Fruit fly (Drosophila melanogaster) whole organism, embryonic: ENCODE results near the gene CG44355.

Source experiments
- ATbp ChIP-seq: fragments of 200-800 bp; sonication (Bioruptor generic); optimal IDR thresholded peaks from 2 replicates; lab custom pipeline; 2017; ENCODE audit warnings: missing biosample characterization, mild to moderate bottlenecking, missing genetic modification characterization, missing genetic modification reagents
- Abd-B ChIP-seq: fragments of 200-800 bp; sonication (Bioruptor generic); optimal IDR thresholded peaks from 2 replicates; lab custom pipeline; 2018; ENCODE audit warnings: missing biosample characterization, mild to moderate bottlenecking, missing genetic modification characterization, moderate library complexity
- Atf-2 ChIP-seq: fragments of 200-800 bp; sonication (Bioruptor generic); optimal IDR thresholded peaks from 2 replicates; lab custom pipeline; 2016; ENCODE audit warnings: missing biosample characterization, missing genetic modification characterization
- Blimp-1 ChIP-seq: fragments of 200-800 bp; sonication (Bioruptor generic); optimal IDR thresholded peaks from 3 replicates; lab custom pipeline; 2018; ENCODE audit warnings: missing biosample characterization, missing genetic modification characterization, mild to moderate bottlenecking, moderate library complexity, missing genetic modification reagents
- CG13424 ChIP-seq: fragments of 200-800 bp; sonication (Bioruptor generic); optimal IDR thresholded peaks from 2 replicates; lab custom pipeline; 2019; ENCODE audit warnings: missing biosample characterization, mild to moderate bottlenecking, missing genetic modification characterization, moderate library complexity
- CG15269 ChIP-seq: fragments of 200-800 bp; sonication (Bioruptor generic); optimal IDR thresholded peaks from 2 replicates; lab custom pipeline; 2018; ENCODE audit warnings: missing biosample characterization, mild to moderate bottlenecking, missing genetic modification characterization, moderate library complexity
- CG17385 ChIP-seq: fragments of 200-800 bp; sonication (Bioruptor generic); optimal IDR thresholded peaks from 3 replicates; lab custom pipeline; 2018; ENCODE audit warnings: missing biosample characterization, mild to moderate bottlenecking, missing genetic modification characterization
- CG18262 ChIP-seq: fragments of 200-800 bp; optimal IDR thresholded peaks from 3 replicates; lab custom pipeline; 2019; ENCODE audit warnings: missing biosample characterization, mild to moderate bottlenecking, missing genetic modification characterization, moderate library complexity
- CG18599 ChIP-seq: fragments of 200-800 bp; sonication (Bioruptor generic); optimal IDR thresholded peaks from 3 replicates; lab custom pipeline; 2017; ENCODE audit warnings: missing biosample characterization, missing genetic modification characterization, mild to moderate bottlenecking, moderate library complexity, missing genetic modification reagents
- CG2712 ChIP-seq: fragments of 200-800 bp; optimal IDR thresholded peaks from 3 replicates; lab custom pipeline; 2019; ENCODE audit warnings: missing biosample characterization, mild to moderate bottlenecking, missing genetic modification characterization, moderate library complexity
- CG31441 ChIP-seq: fragments of 200-800 bp; sonication (Bioruptor generic); IDR thresholded peaks from 2 replicates; pipeline ENCODE4 v1.3.6; 2022; ENCODE audit warnings: missing biosample characterization, missing genetic modification characterization
- CG34422 ChIP-seq: fragments of 200-800 bp; sonication (Bioruptor generic); IDR thresholded peaks from 3 replicates; pipeline ENCODE4 v1.3.6; 2022; ENCODE audit warnings: missing biosample characterization, missing genetic modification characterization
- CG43689 ChIP-seq: fragments of 200-800 bp; sonication (Bioruptor generic); IDR thresholded peaks from 2 replicates; pipeline ENCODE4 v1.3.6; 2022; ENCODE audit warnings: missing biosample characterization, missing genetic modification characterization
- CG7271 ChIP-seq: fragments of 200-800 bp; sonication (Bioruptor generic); optimal IDR thresholded peaks from 2 replicates; lab custom pipeline; 2018; ENCODE audit warnings: missing biosample characterization, mild to moderate bottlenecking, missing genetic modification characterization, moderate library complexity
- CG7556 ChIP-seq: fragments of 200-800 bp; sonication (Bioruptor generic); optimal IDR thresholded peaks from 2 replicates; lab custom pipeline; 2017; ENCODE audit warnings: missing biosample characterization, mild to moderate bottlenecking, missing genetic modification characterization
- CG7839 ChIP-seq: fragments of 200-800 bp; sonication (Bioruptor generic); optimal IDR thresholded peaks from 3 replicates; lab custom pipeline; 2018; ENCODE audit warnings: missing biosample characterization, mild to moderate bottlenecking, missing genetic modification characterization, moderate library complexity
- CrebB ChIP-seq: fragments of 200-800 bp; sonication (Bioruptor generic); optimal IDR thresholded peaks from 3 replicates; lab custom pipeline; 2018; ENCODE audit warnings: missing biosample characterization, mild to moderate bottlenecking, missing genetic modification characterization
- HLH3B ChIP-seq: fragments of 200-800 bp; sonication (Bioruptor generic); IDR thresholded peaks from 2 replicates; pipeline ENCODE4 v1.3.6; 2022; ENCODE audit warnings: missing biosample characterization, missing genetic modification characterization
- Hmx ChIP-seq: fragments of 200-800 bp; sonication (Bioruptor generic); optimal IDR thresholded peaks from 2 replicates; lab custom pipeline; 2016; ENCODE audit warnings: missing biosample characterization, missing genetic modification characterization
- Hr3 ChIP-seq: fragments of 200-800 bp; sonication (Bioruptor generic); optimal IDR thresholded peaks from 3 replicates; lab custom pipeline; 2016; ENCODE audit warnings: missing biosample characterization, missing genetic modification characterization
- Hr51 ChIP-seq, 2 experiments: fragments of 200-800 bp; sonication (Bioruptor generic); optimal IDR thresholded peaks; 2 replicates in 1 of 2; 3 replicates in 1 of 2; lab custom pipeline; 2016 to 2018; ENCODE audit warnings: missing biosample characterization in 2 of 2, missing genetic modification characterization in 2 of 2, mild to moderate bottlenecking in 1 of 2, moderate library complexity in 1 of 2
- Hr78 ChIP-seq, 2 experiments: fragments of 200-800 bp in 1 of 2; fragments of >200 bp in 1 of 2; sonication (Bioruptor generic) in 1 of 2; optimal IDR thresholded peaks; 2 replicates each; lab custom pipeline; 2017 to 2019; ENCODE audit warnings: missing biosample characterization in 2 of 2, missing genetic modification characterization in 2 of 2, mild to moderate bottlenecking in 1 of 2, moderate library complexity in 1 of 2
- Med ChIP-seq: fragments of 200-800 bp; sonication (Bioruptor generic); peaks from one replicate; lab custom pipeline; 2016; ENCODE audit warnings: missing biosample characterization, missing genetic modification characterization, mild to moderate bottlenecking, inconsistent platforms, moderate library complexity
- PHDP ChIP-seq: fragments of 200-800 bp; sonication (Bioruptor generic); optimal IDR thresholded peaks from 3 replicates; lab custom pipeline; 2018; ENCODE audit warnings: missing biosample characterization, mild to moderate bottlenecking, missing genetic modification characterization, moderate library complexity
- Ptx1 ChIP-seq: fragments of 200-800 bp; sonication (Bioruptor generic); IDR thresholded peaks from 2 replicates; pipeline ENCODE4 v1.3.6; 2022; ENCODE audit warnings: missing biosample characterization, missing genetic modification characterization
- Xbp1 ChIP-seq: fragments of 200-800 bp; sonication (Bioruptor generic); optimal IDR thresholded peaks from 3 replicates; lab custom pipeline; 2016; ENCODE audit warnings: missing biosample characterization, mild to moderate bottlenecking, missing genetic modification characterization
- Xrp1 ChIP-seq: fragments of 200-800 bp; sonication (Bioruptor generic); IDR thresholded peaks from 2 replicates; pipeline ENCODE4 v1.3.6; 2022; ENCODE audit warnings: missing biosample characterization, missing genetic modification characterization
- aop ChIP-seq: fragments of 200-800 bp; sonication (Bioruptor generic); IDR thresholded peaks from 2 replicates; pipeline ENCODE4 v1.3.6; 2022; ENCODE audit warnings: missing biosample characterization, missing genetic modification characterization
- bigmax ChIP-seq: fragments of 200-800 bp; sonication (Bioruptor generic); optimal IDR thresholded peaks from 2 replicates; lab custom pipeline; 2018; ENCODE audit warnings: missing biosample characterization, mild to moderate bottlenecking, missing genetic modification characterization
- bsh ChIP-seq, 2 experiments: fragments of 200-800 bp; sonication (Bioruptor generic); optimal IDR thresholded peaks; 2 replicates each; lab custom pipeline; 2017 to 2018; ENCODE audit warnings: mild to moderate bottlenecking in 2 of 2, missing biosample characterization in 2 of 2, missing genetic modification characterization in 2 of 2, moderate library complexity in 1 of 2
- croc ChIP-seq: fragments of 200-800 bp; sonication (Bioruptor generic); conservative IDR thresholded peaks from 3 replicates; pipeline ENCODE4 v1.3.6; 2022; ENCODE audit warnings: missing biosample characterization, missing genetic modification characterization
- dmrt99B ChIP-seq: fragments of 200-800 bp; sonication (Bioruptor generic); optimal IDR thresholded peaks from 2 replicates; lab custom pipeline; 2018; ENCODE audit warnings: missing biosample characterization, mild to moderate bottlenecking, missing genetic modification characterization, moderate library complexity
- dysf ChIP-seq: fragments of 200-800 bp; sonication (Bioruptor generic); IDR thresholded peaks from 3 replicates; pipeline ENCODE4 v1.3.6; 2022; ENCODE audit warnings: missing biosample characterization, missing genetic modification characterization
- fd96Cb ChIP-seq: fragments of 200-800 bp; sonication (Bioruptor generic); optimal IDR thresholded peaks from 2 replicates; lab custom pipeline; 2018; ENCODE audit warnings: missing biosample characterization, mild to moderate bottlenecking, missing genetic modification characterization, moderate library complexity
- gcm ChIP-seq: fragments of 200-800 bp; sonication (Bioruptor generic); optimal IDR thresholded peaks from 2 replicates; lab custom pipeline; 2019; ENCODE audit warnings: missing biosample characterization, mild to moderate bottlenecking, missing genetic modification characterization, moderate library complexity
- gem ChIP-seq: fragments of 200-800 bp; sonication (Bioruptor generic); optimal IDR thresholded peaks from 2 replicates; lab custom pipeline; 2019; ENCODE audit warnings: missing biosample characterization, mild to moderate bottlenecking, missing genetic modification characterization, moderate library complexity
- grau ChIP-seq: fragments of 200-800 bp; optimal IDR thresholded peaks from 3 replicates; lab custom pipeline; 2019; ENCODE audit warnings: missing biosample characterization, mild to moderate bottlenecking, missing genetic modification characterization, moderate library complexity
- grn ChIP-seq: fragments of 200-800 bp; sonication (Bioruptor generic); optimal IDR thresholded peaks from 3 replicates; lab custom pipeline; 2017; ENCODE audit warnings: missing biosample characterization, missing genetic modification characterization
- gsb-n ChIP-seq: fragments of 200-800 bp; sonication (Bioruptor generic); optimal IDR thresholded peaks from 3 replicates; lab custom pipeline; 2018; ENCODE audit warnings: missing biosample characterization, mild to moderate bottlenecking, missing genetic modification characterization
- lab ChIP-seq: fragments of 200-800 bp; sonication (Bioruptor generic); optimal IDR thresholded peaks from 3 replicates; lab custom pipeline; 2017; ENCODE audit warnings: missing biosample characterization, missing genetic modification characterization, mild to moderate bottlenecking, moderate library complexity, missing genetic modification reagents
- lmd ChIP-seq: fragments of 200-800 bp; sonication (Bioruptor generic); IDR thresholded peaks from 2 replicates; pipeline ENCODE4 v1.3.6; 2022; ENCODE audit warnings: missing biosample characterization, missing genetic modification characterization
- lola ChIP-seq, 3 experiments: fragments of >200 bp in 2 of 3; fragments of 200-800 bp in 1 of 3; sonication (Bioruptor generic) in 1 of 3; optimal IDR thresholded peaks; 2 replicates each; lab custom pipeline; 2017 to 2019; ENCODE audit warnings: missing biosample characterization in 3 of 3, missing genetic modification characterization in 3 of 3, mild to moderate bottlenecking in 1 of 3, moderate library complexity in 1 of 3
- nmo ChIP-seq: fragments of 200-800 bp; sonication (Bioruptor generic); optimal IDR thresholded peaks from 2 replicates; lab custom pipeline; 2018; ENCODE audit warnings: missing biosample characterization, mild to moderate bottlenecking, missing genetic modification characterization, moderate library complexity
- phol ChIP-seq: fragments of 200-800 bp; sonication (Bioruptor generic); optimal IDR thresholded peaks from 3 replicates; lab custom pipeline; 2018; ENCODE audit warnings: missing biosample characterization, mild to moderate bottlenecking, missing genetic modification characterization, moderate library complexity
- row ChIP-seq: fragments of 200-800 bp; sonication (Bioruptor generic); IDR thresholded peaks from 3 replicates; pipeline ENCODE4 v1.3.6; 2022; ENCODE audit warnings: missing biosample characterization, missing genetic modification characterization
- unc-4 ChIP-seq: fragments of 200-800 bp; sonication (Bioruptor generic); IDR thresholded peaks from 2 replicates; pipeline ENCODE4 v1.3.6; 2022; ENCODE audit warnings: missing biosample characterization, missing genetic modification characterization; ENCODE audit not compliant: partially characterized antibody
- vvl ChIP-seq: fragments of 200-800 bp; sonication (Bioruptor generic); IDR thresholded peaks from 2 replicates; pipeline ENCODE4 v1.3.6; 2022; ENCODE audit warnings: missing biosample characterization, missing genetic modification characterization

CG44355 gene

dm6 chr3L:12298092-12298491, 12.5 kb upstream of the CG44355 start (continued):
- TF ChIP-seq bigmax (no peak), unc-4 (GFP tag; lab: Robert Waterston, UW) (no peak), Hmx (GFP tag; lab: Kevin White, UChicago) (no peak), gcm (GFP tag; lab: Kevin White, UChicago) (peak; percentile 83), aop (GFP tag; lab: Robert Waterston, UW) (0 out of 2 replicates have a peak, but pooled peaks have one; percentile 7), Hr3 (GFP tag; lab: Kevin White, UChicago) (no peak)

dm6 chr3L:12305896-12306295, 4.7 kb upstream of the CG44355 start:
- peak; percentile 2 for TF ChIP-seq ATbp
- peak; percentile 12 for TF ChIP-seq CG17385 (GFP tag; lab: Kevin White, UChicago)
- no peak for TF ChIP-seq grn (GFP tag; lab: Kevin White, UChicago)
- TF ChIP-seq CG13424 (tag; lab: Kevin White, UChicago), result peak; percentile 32
- peak in 1 of 3 experiments; percentile 3 for TF ChIP-seq lola (GFP tag; optimal IDR thresholded peaks at IDR 0.05; lab: Kevin White, UChicago)
- TF ChIP-seq CG15269 (tag; lab: Kevin White, UChicago), result peak; percentile 26
- peak; percentile 42 for TF ChIP-seq CG31441 (GFP tag; lab: Robert Waterston, UW)
- no peak for TF ChIP-seq dysf (GFP tag; lab: Robert Waterston, UW)
- no peak for TF ChIP-seq Atf-2
- peak; percentile 36 for TF ChIP-seq PHDP (tag; lab: Kevin White, UChicago)
- TF ChIP-seq CG34422 (GFP tag; lab: Robert Waterston, UW), result no peak
- no peak for TF ChIP-seq Hr78 (GFP tag; optimal IDR thresholded peaks at IDR 0.05; lab: Kevin White, UChicago)
- TF ChIP-seq lmd (GFP tag; lab: Robert Waterston, UW), result 0 out of 2 replicates have a peak, but pooled peaks have one; percentile 14
- peak; percentile 40; the same call in 1 of the 3 replicates for TF ChIP-seq row
- TF ChIP-seq Abd-B, result peak; percentile 66
- TF ChIP-seq Xrp1 (GFP tag; lab: Robert Waterston, UW), result peak; percentile 34; the same call in 1 of the 2 replicates
- peak; percentile 19 for TF ChIP-seq CG18599 (GFP tag; lab: Kevin White, UChicago)
- peak; percentile 42 for TF ChIP-seq CG2712 (tag; lab: Kevin White, UChicago)
- TF ChIP-seq CrebB (tag; lab: Kevin White, UChicago), result no peak
- TF ChIP-seq croc (GFP tag; lab: Robert Waterston, UW), result peak; percentile 34; the same call in 1 of the 3 replicates
- peak in 1 of 2 experiments; percentile 54 for TF ChIP-seq bsh (GFP tag; optimal IDR thresholded peaks at IDR 0.05; lab: Kevin White, UChicago)
- TF ChIP-seq CG18262, result peak; percentile 28
- TF ChIP-seq fd96Cb (tag; lab: Kevin White, UChicago), result no peak
- peak; percentile 8 for TF ChIP-seq dmrt99B (tag; lab: Kevin White, UChicago)
- TF ChIP-seq phol (tag; lab: Kevin White, UChicago), result peak; percentile 7
- peak; percentile 25 for TF ChIP-seq lab (GFP tag; lab: Kevin White, UChicago)
- TF ChIP-seq HLH3B (GFP tag; lab: Robert Waterston, UW), result 0 out of 2 replicates have a peak, but pooled peaks have one; percentile 21
- TF ChIP-seq gsb-n (tag; lab: Kevin White, UChicago), result no peak
- TF ChIP-seq nmo (GFP tag; lab: Kevin White, UChicago), result peak; percentile 37
- TF ChIP-seq vvl (GFP tag; lab: Robert Waterston, UW), result 0 out of 2 replicates have a peak, but pooled peaks have one; percentile 6
- TF ChIP-seq gem (tag; lab: Kevin White, UChicago), result peak; percentile 53
- TF ChIP-seq CG7271, result no peak
- peak; percentile 38 for TF ChIP-seq CG7839
- peak; percentile 44 for TF ChIP-seq grau (tag; lab: Kevin White, UChicago)
- peak in 1 of 2 experiments; percentile 26 for TF ChIP-seq Hr51 (GFP tag; optimal IDR thresholded peaks at IDR 0.05; lab: Kevin White, UChicago)
- TF ChIP-seq Med (GFP tag; lab: Kevin White, UChicago), result peak; percentile 26
- TF ChIP-seq CG43689 (GFP tag; lab: Robert Waterston, UW), result no peak
- TF ChIP-seq Ptx1 (GFP tag; lab: Robert Waterston, UW), result peak; percentile 18; the same call in 1 of the 2 replicates
- peak; percentile 9 for TF ChIP-seq Xbp1
- TF ChIP-seq CG7556 (GFP tag; lab: Kevin White, UChicago), result peak; percentile 15
- TF ChIP-seq Blimp-1 (GFP tag; lab: Kevin White, UChicago), result peak; percentile 26
